Fruit fly (Drosophila melanogaster) whole organism, embryonic: Measurements from ENCODE around the gene Est-Q.

ENCODE experiments used
- ATbp ChIP-seq: fragments of 200-800 bp; sonication (Bioruptor generic); optimal IDR thresholded peaks from 2 replicates; lab custom pipeline; 2017; ENCODE audit warnings: missing biosample characterization, mild to moderate bottlenecking, missing genetic modification characterization, missing genetic modification reagents
- Atf-2 ChIP-seq: fragments of 200-800 bp; sonication (Bioruptor generic); optimal IDR thresholded peaks from 2 replicates; lab custom pipeline; 2016; ENCODE audit warnings: missing biosample characterization, missing genetic modification characterization
- Bdp1 ChIP-seq: fragments of 200-800 bp; sonication (Bioruptor generic); optimal IDR thresholded peaks from 3 replicates; lab custom pipeline; 2016; ENCODE audit warnings: missing biosample characterization, missing genetic modification characterization
- Bteb2 ChIP-seq: fragments of 200-800 bp; sonication (Bioruptor generic); optimal IDR thresholded peaks from 2 replicates; lab custom pipeline; 2016; ENCODE audit warnings: missing biosample characterization, missing genetic modification characterization
- CG10147 ChIP-seq: fragments of 200-800 bp; sonication (Bioruptor generic); optimal IDR thresholded peaks from 2 replicates; lab custom pipeline; 2019; ENCODE audit warnings: missing biosample characterization, mild to moderate bottlenecking, missing genetic modification characterization, moderate library complexity
- CG10959 ChIP-seq: fragments of 200-800 bp; sonication (Bioruptor generic); IDR thresholded peaks from 2 replicates; pipeline ENCODE4 v1.3.6; 2022; ENCODE audit warnings: missing biosample characterization, missing genetic modification characterization
- CG11398 ChIP-seq: fragments of 200-800 bp; sonication (Bioruptor generic); optimal IDR thresholded peaks from 2 replicates; lab custom pipeline; 2016; ENCODE audit warnings: missing biosample characterization, missing genetic modification characterization
- CG12236 ChIP-seq: fragments of 200-800 bp; sonication (Bioruptor generic); optimal IDR thresholded peaks from 2 replicates; lab custom pipeline; 2016; ENCODE audit warnings: missing biosample characterization, missing genetic modification characterization
- CG13424 ChIP-seq: fragments of 200-800 bp; sonication (Bioruptor generic); optimal IDR thresholded peaks from 2 replicates; lab custom pipeline; 2019; ENCODE audit warnings: missing biosample characterization, mild to moderate bottlenecking, missing genetic modification characterization, moderate library complexity
- CG17328 ChIP-seq: fragments of 200-800 bp; sonication (Bioruptor generic); IDR thresholded peaks from 2 replicates; pipeline ENCODE4 v1.3.6; 2022; ENCODE audit warnings: missing biosample characterization, missing genetic modification characterization
- CG1792 ChIP-seq: fragments of 200-800 bp; sonication (Bioruptor generic); optimal IDR thresholded peaks from 2 replicates; lab custom pipeline; 2016; ENCODE audit warnings: missing biosample characterization, missing genetic modification characterization
- CG2678 ChIP-seq: fragments of 200-800 bp; sonication (Bioruptor generic); optimal IDR thresholded peaks from 3 replicates; lab custom pipeline; 2019; ENCODE audit warnings: missing biosample characterization, mild to moderate bottlenecking, missing genetic modification characterization, moderate library complexity
- CG3847 ChIP-seq: fragments of 200-800 bp; sonication (Bioruptor generic); IDR thresholded peaks from 2 replicates; pipeline ENCODE4 v1.3.6; 2022; ENCODE audit warnings: missing biosample characterization, missing genetic modification characterization
- CG4360 ChIP-seq: fragments of 200-800 bp; sonication (Bioruptor generic); IDR thresholded peaks from 2 replicates; pipeline ENCODE4 v1.3.6; 2022; ENCODE audit warnings: missing biosample characterization, missing genetic modification characterization
- CG43689 ChIP-seq: fragments of 200-800 bp; sonication (Bioruptor generic); IDR thresholded peaks from 2 replicates; pipeline ENCODE4 v1.3.6; 2022; ENCODE audit warnings: missing biosample characterization, missing genetic modification characterization
- CG4854 ChIP-seq: fragments of 200-800 bp; sonication (Bioruptor generic); optimal IDR thresholded peaks from 2 replicates; lab custom pipeline; 2016; ENCODE audit warnings: missing biosample characterization, missing genetic modification characterization, inconsistent platforms
- CG7556 ChIP-seq: fragments of 200-800 bp; sonication (Bioruptor generic); optimal IDR thresholded peaks from 2 replicates; lab custom pipeline; 2017; ENCODE audit warnings: missing biosample characterization, mild to moderate bottlenecking, missing genetic modification characterization
- CG7839 ChIP-seq: fragments of 200-800 bp; sonication (Bioruptor generic); optimal IDR thresholded peaks from 3 replicates; lab custom pipeline; 2018; ENCODE audit warnings: missing biosample characterization, mild to moderate bottlenecking, missing genetic modification characterization, moderate library complexity
- CG8944 ChIP-seq: fragments of 200-800 bp; sonication (Bioruptor generic); optimal IDR thresholded peaks from 3 replicates; lab custom pipeline; 2016; ENCODE audit warnings: missing biosample characterization, missing genetic modification characterization
- CG9437 ChIP-seq: fragments of 200-800 bp; sonication (Bioruptor generic); optimal IDR thresholded peaks from 2 replicates; lab custom pipeline; 2018; ENCODE audit warnings: missing biosample characterization, mild to moderate bottlenecking, missing genetic modification characterization
- CG9932 ChIP-seq: fragments of 200-800 bp; sonication (Bioruptor generic); IDR thresholded peaks from 2 replicates; pipeline ENCODE4 v1.3.6; 2022; ENCODE audit warnings: missing biosample characterization, missing genetic modification characterization
- Chrac-16 ChIP-seq: fragments of 200-800 bp; sonication (Bioruptor generic); optimal IDR thresholded peaks from 3 replicates; lab custom pipeline; 2016; ENCODE audit warnings: missing biosample characterization, missing genetic modification characterization
- Dp ChIP-seq: fragments of 200-800 bp; sonication (Bioruptor generic); optimal IDR thresholded peaks from 2 replicates; lab custom pipeline; 2018; ENCODE audit warnings: missing biosample characterization, mild to moderate bottlenecking, missing genetic modification characterization, moderate library complexity
- ERR ChIP-seq: fragments of 200-800 bp; sonication (Bioruptor generic); optimal IDR thresholded peaks from 2 replicates; lab custom pipeline; 2016; ENCODE audit warnings: missing biosample characterization, missing genetic modification characterization
- Fer2 ChIP-seq: fragments of 200-800 bp; sonication (Bioruptor generic); optimal IDR thresholded peaks from 2 replicates; lab custom pipeline; 2018; ENCODE audit warnings: missing biosample characterization, mild to moderate bottlenecking, missing genetic modification characterization, moderate library complexity
- Fer3 ChIP-seq: fragments of 200-800 bp; sonication (Bioruptor generic); optimal IDR thresholded peaks from 2 replicates; lab custom pipeline; 2018; ENCODE audit warnings: missing biosample characterization, mild to moderate bottlenecking, missing genetic modification characterization, moderate library complexity
- Hey ChIP-seq: fragments of 200-800 bp; sonication (Bioruptor generic); optimal IDR thresholded peaks from 3 replicates; lab custom pipeline; 2018; ENCODE audit warnings: missing biosample characterization, mild to moderate bottlenecking, missing genetic modification characterization
- Hmx ChIP-seq: fragments of 200-800 bp; sonication (Bioruptor generic); optimal IDR thresholded peaks from 2 replicates; lab custom pipeline; 2016; ENCODE audit warnings: missing biosample characterization, missing genetic modification characterization
- Lhr ChIP-seq: fragments of 200-800 bp; sonication (Bioruptor generic); optimal IDR thresholded peaks from 3 replicates; lab custom pipeline; 2017; ENCODE audit warnings: mild to moderate bottlenecking, missing biosample characterization, missing genetic modification reagents, missing genetic modification characterization
- Nf-YA ChIP-seq: fragments of 200-800 bp; sonication (Bioruptor generic); IDR thresholded peaks from 2 replicates; pipeline ENCODE4 v1.3.6; 2022; ENCODE audit warnings: missing biosample characterization, missing genetic modification characterization
- Opbp ChIP-seq: fragments of 200-800 bp; sonication (Bioruptor generic); IDR thresholded peaks from 3 replicates; pipeline ENCODE4 v1.3.6; 2022; ENCODE audit warnings: missing biosample characterization, missing genetic modification characterization; ENCODE audit not compliant: partially characterized antibody
- Sox100B ChIP-seq: fragments of 200-800 bp; sonication (Bioruptor generic); optimal IDR thresholded peaks from 3 replicates; lab custom pipeline; 2018; ENCODE audit warnings: missing biosample characterization, mild to moderate bottlenecking, missing genetic modification characterization
- Sox102F ChIP-seq: fragments of 200-800 bp; sonication (Bioruptor generic); optimal IDR thresholded peaks from 2 replicates; lab custom pipeline; 2018; ENCODE audit warnings: missing biosample characterization, mild to moderate bottlenecking, missing genetic modification characterization, moderate library complexity
- Sry-β ChIP-seq: fragments of 200-800 bp; sonication (Bioruptor generic); optimal IDR thresholded peaks from 2 replicates; lab custom pipeline; 2018; ENCODE audit warnings: missing biosample characterization, mild to moderate bottlenecking, missing genetic modification characterization, moderate library complexity
- bowl ChIP-seq: fragments of 200-800 bp; sonication (Bioruptor generic); IDR thresholded peaks from 2 replicates; pipeline ENCODE4 v1.3.6; 2022; ENCODE audit warnings: missing biosample characterization, missing genetic modification characterization
- chif ChIP-seq, 2 experiments: fragments of 200-800 bp; sonication (Bioruptor generic); optimal IDR thresholded peaks; 3 replicates each; lab custom pipeline; 2016; ENCODE audit warnings: missing biosample characterization in 2 of 2, missing genetic modification characterization in 2 of 2
- dan ChIP-seq: fragments of 200-800 bp; sonication (Bioruptor generic); IDR thresholded peaks from 2 replicates; pipeline ENCODE4 v1.3.6; 2022; ENCODE audit warnings: missing biosample characterization, missing genetic modification characterization
- dati ChIP-seq: fragments of 200-800 bp; sonication (Bioruptor generic); IDR thresholded peaks from 2 replicates; pipeline ENCODE4 v1.3.6; 2022; ENCODE audit warnings: missing biosample characterization, missing genetic modification characterization
- esg ChIP-seq: fragments of 200-800 bp; sonication (Bioruptor generic); conservative IDR thresholded peaks from 2 replicates; pipeline ENCODE4 v1.3.6; 2022; ENCODE audit warnings: missing biosample characterization, missing genetic modification characterization
- eve ChIP-seq, 2 experiments: fragments of >200 bp; optimal IDR thresholded peaks; 2 replicates each; lab custom pipeline; 2017; ENCODE audit warnings: missing biosample characterization in 2 of 2, missing genetic modification characterization in 2 of 2
- gcm ChIP-seq: fragments of 200-800 bp; sonication (Bioruptor generic); optimal IDR thresholded peaks from 2 replicates; lab custom pipeline; 2019; ENCODE audit warnings: missing biosample characterization, mild to moderate bottlenecking, missing genetic modification characterization, moderate library complexity
- jing ChIP-seq: fragments of 200-800 bp; sonication (Bioruptor generic); optimal IDR thresholded peaks from 2 replicates; lab custom pipeline; 2018; ENCODE audit warnings: missing biosample characterization, mild to moderate bottlenecking, missing genetic modification characterization
- luna ChIP-seq: fragments of 200-800 bp; sonication (Bioruptor generic); optimal IDR thresholded peaks from 2 replicates; lab custom pipeline; 2016; ENCODE audit warnings: missing biosample characterization, missing genetic modification characterization
- pnt ChIP-seq: fragments of 200-800 bp; sonication (Bioruptor generic); optimal IDR thresholded peaks from 3 replicates; lab custom pipeline; 2016; ENCODE audit warnings: missing biosample characterization, missing genetic modification characterization
- prd ChIP-seq, 3 experiments: fragments of >200 bp in 2 of 3; fragments of 200-800 bp in 1 of 3; sonication (Bioruptor generic) in 1 of 3; optimal IDR thresholded peaks in 2 of 3; IDR thresholded peaks in 1 of 3; 2 replicates in 2 of 3; 3 replicates in 1 of 3; pipeline versions ENCODE4 v1.3.6 to Lab custom; 2017 to 2022; ENCODE audit warnings: missing biosample characterization in 1 of 3, missing genetic modification characterization in 1 of 3
- rib ChIP-seq: fragments of 200-800 bp; sonication (Bioruptor generic); IDR thresholded peaks from 2 replicates; pipeline ENCODE4 v1.3.6; 2022; ENCODE audit warnings: missing biosample characterization, missing genetic modification characterization
- ro ChIP-seq: fragments of 200-800 bp; sonication (Bioruptor generic); IDR thresholded peaks from 2 replicates; pipeline ENCODE4 v1.3.6; 2022; ENCODE audit warnings: missing biosample characterization, missing genetic modification characterization
- sqz ChIP-seq: fragments of 200-800 bp; sonication (Bioruptor generic); optimal IDR thresholded peaks from 3 replicates; lab custom pipeline; 2018; ENCODE audit warnings: missing biosample characterization, mild to moderate bottlenecking, missing genetic modification characterization
- tio ChIP-seq: fragments of 200-800 bp; sonication (Bioruptor generic); optimal IDR thresholded peaks from 2 replicates; lab custom pipeline; 2017; ENCODE audit warnings: missing biosample characterization, missing genetic modification characterization, inconsistent platforms
- tna ChIP-seq: fragments of 200-800 bp; sonication (Bioruptor generic); IDR thresholded peaks from 2 replicates; pipeline ENCODE4 v1.3.6; 2022; ENCODE audit warnings: missing biosample characterization, missing genetic modification characterization; ENCODE audit not compliant: partially characterized antibody
- ttk ChIP-seq: fragments of 200-800 bp; sonication (Bioruptor generic); IDR thresholded peaks from 2 replicates; pipeline ENCODE4 v2.1.2; 2022; ENCODE audit warnings: missing biosample characterization, missing genetic modification characterization

Gene Est-Q

DNA sequence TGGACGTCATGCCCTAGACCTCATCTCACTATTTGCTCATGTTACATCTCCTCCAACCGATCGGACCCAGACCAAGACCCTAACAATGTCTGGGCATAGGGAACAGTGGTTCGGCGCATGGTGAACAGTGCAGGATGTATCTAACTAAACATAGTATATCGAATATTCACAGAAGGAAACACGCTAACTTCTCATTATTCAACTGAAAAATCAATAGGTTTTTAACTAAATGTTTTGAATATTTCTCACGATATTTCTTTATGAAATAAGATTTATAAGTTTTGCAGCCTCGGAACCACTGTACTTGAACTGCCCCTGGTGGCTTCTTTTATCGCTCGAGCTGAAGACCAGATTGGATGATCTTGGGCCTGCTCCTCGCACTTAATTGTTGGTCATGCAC lies 47.6 kb upstream of the Est-Q start (continued):
- TF ChIP-seq bowl (GFP tag; lab: Robert Waterston, UW) (no peak), CG8944 (GFP tag; lab: Kevin White, UChicago) (no peak), Sry-β (GFP tag; lab: Kevin White, UChicago) (no peak), eve (GFP tag; optimal IDR thresholded peaks at IDR 0.05; lab: Kevin White, UChicago) (no peak), CG3847 (no peak), Opbp (GFP tag; lab: Robert Waterston, UW) (no peak), Dp (GFP tag; lab: Kevin White, UChicago) (no peak), Bteb2 (GFP tag; lab: Kevin White, UChicago) (no peak), Sox100B (GFP tag; lab: Kevin White, UChicago) (peak; percentile 16), gcm (peak; percentile 62), sqz (GFP tag; lab: Kevin White, UChicago) (no peak), Atf-2 (GFP tag; lab: Kevin White, UChicago) (peak; percentile 31), dati (GFP tag; lab: Robert Waterston, UW) (no peak), Bdp1 (GFP tag; lab: Kevin White, UChicago) (peak; percentile 13), Lhr (GFP tag; lab: Kevin White, UChicago) (no peak), tio (GFP tag; lab: Kevin White, UChicago) (peak; percentile 38), Hey (tag; lab: Kevin White, UChicago) (no peak), CG9932 (GFP tag; lab: Robert Waterston, UW) (no peak), CG1792 (GFP tag; lab: Kevin White, UChicago) (no peak), CG7556 (GFP tag; lab: Kevin White, UChicago) (peak; percentile 48), tna (GFP tag; lab: Robert Waterston, UW) (no peak), CG11398 (GFP tag; lab: Kevin White, UChicago) (no peak), ATbp (peak; percentile 52), CG17328 (GFP tag; lab: Robert Waterston, UW) (peak; percentile 70), Chrac-16 (GFP tag; lab: Kevin White, UChicago) (peak; percentile 58), CG7839 (tag; lab: Kevin White, UChicago) (peak; percentile 59), rib (no peak), CG4854 (no peak), Fer3 (tag; lab: Kevin White, UChicago) (no peak), ERR (GFP tag; lab: Kevin White, UChicago) (no peak), esg (GFP tag; lab: Robert Waterston, UW) (0 out of 2 replicates have a peak, but pooled peaks have one; percentile 36), Fer2 (tag; lab: Kevin White, UChicago) (no peak), CG4360 (GFP tag; lab: Robert Waterston, UW) (no peak), CG12236 (GFP tag; lab: Kevin White, UChicago) (peak; percentile 20), CG2678 (tag; lab: Kevin White, UChicago) (peak; percentile 58), chif (GFP tag; optimal IDR thresholded peaks at IDR 0.05; lab: Kevin White, UChicago) (peak; percentile 38 to 75), CG9437 (GFP tag; lab: Kevin White, UChicago) (no peak), luna (GFP tag; lab: Kevin White, UChicago) (no peak), Sox102F (GFP tag; lab: Kevin White, UChicago) (peak; percentile 50), CG13424 (tag; lab: Kevin White, UChicago) (peak; percentile 34), Hmx (GFP tag; lab: Kevin White, UChicago) (no peak), ttk (GFP tag; lab: Robert Waterston, UW) (0 out of 2 replicates have a peak, but pooled peaks have one; percentile 37), ro (no peak), CG10147 (no peak), CG10959 (GFP tag; lab: Robert Waterston, UW) (peak; percentile 79), dan (GFP tag; lab: Robert Waterston, UW) (peak; percentile 36; the same call in 1 of the 2 replicates), pnt (GFP tag; lab: Kevin White, UChicago) (peak; percentile 65), CG43689 (GFP tag; lab: Robert Waterston, UW) (no peak), Nf-YA (GFP tag; lab: Robert Waterston, UW) (no peak), jing (GFP tag; lab: Kevin White, UChicago) (peak; percentile 19), prd (optimal IDR thresholded peaks at IDR 0.05; lab: Kevin White, UChicago) (no peak), prd (GFP tag; IDR thresholded peaks at IDR 0.05; lab: Robert Waterston, UW) (peak; percentile 80)
